Fruit fly (Drosophila melanogaster): ENCODE measurements around the gene ND-39.

- TF ChIP-seq CG8478 (optimal IDR thresholded peaks at IDR 0.05) (no peak), Dll (optimal IDR thresholded peaks at IDR 0.05) (no peak), psq (optimal IDR thresholded peaks at IDR 0.05) (no peak)
Observed at dm6 chr3L:20487649-20488048, 4.2 kb upstream of the ND-39 start.

Data from whole organism.